Worm (Caenorhabditis elegans) whole organism, L4/young adult: Measurements from ENCODE around the gene cyp-13A2.

ENCODE experiments used
- W03F9.2 ChIP-seq: fragments of 150-350 bp; optimal IDR thresholded peaks from 2 replicates; lab custom pipeline; 2014; ENCODE audit warnings: missing biosample characterization, missing genetic modification characterization
- dao-5 ChIP-seq: sonication (generic microtip); optimal IDR thresholded peaks from 2 replicates; lab custom pipeline; 2016; ENCODE audit warnings: missing genotype, missing genetic modification characterization, moderate library complexity, missing compliant biosample characterization
- him-1 ChIP-seq: sonication (generic microtip); optimal IDR thresholded peaks from 2 replicates; lab custom pipeline; 2016; ENCODE audit warnings: missing genotype, missing genetic modification reagents, missing genetic modification characterization, missing compliant biosample characterization

ce11 chrII:9764696-9765095, 22.7 kb downstream of the cyp-13A2 start:
- TF ChIP-seq W03F9.2 (tag; lab: Kevin White, UChicago) (no peak), dao-5 (no peak), him-1 (tag; lab: Kevin White, UChicago) (no peak)
